Fruit fly (Drosophila melanogaster): Measurements from ENCODE around the gene CG13312.

CG13312 gene

DNA sequence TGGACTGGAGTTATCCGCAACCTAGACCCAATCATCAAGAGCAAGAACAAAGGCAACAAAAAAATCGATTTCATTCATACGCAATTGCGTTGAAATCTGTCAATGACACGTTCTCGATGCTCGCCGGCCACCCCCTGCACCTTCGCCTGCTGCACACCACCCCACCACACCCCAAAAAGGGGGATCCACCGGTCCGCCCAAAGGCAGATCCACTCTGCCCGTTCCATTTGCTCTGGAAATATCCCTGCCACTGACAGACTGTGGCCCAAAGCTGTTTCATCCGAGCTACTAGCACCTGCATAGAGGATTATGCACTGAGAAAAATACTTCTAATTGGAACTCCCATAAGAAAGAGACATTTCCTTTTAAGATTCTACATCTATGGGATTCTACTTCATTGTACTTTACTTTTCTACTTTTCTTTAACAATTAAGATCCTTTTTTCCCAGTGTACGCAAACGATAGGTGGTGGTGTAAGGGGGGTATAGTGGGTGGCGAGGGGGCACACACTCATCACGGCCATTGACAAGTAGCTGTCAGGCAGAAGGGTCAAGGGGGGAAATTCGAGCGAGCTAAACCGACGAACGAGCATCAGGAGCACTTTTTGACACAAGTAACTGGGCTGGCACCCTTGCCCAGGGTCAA, 16.8 kb upstream of the CG13312 start:
- TF ChIP-seq bowl (GFP tag; IDR thresholded peaks at IDR 0.05) (no peak), caup (GFP tag; optimal IDR thresholded peaks at IDR 0.05; ENCODE audit: severe bottlenecking) (peak; percentile 26), CG3163 (GFP tag; optimal IDR thresholded peaks at IDR 0.05) (no peak), Sin3A (optimal IDR thresholded peaks at IDR 0.05) (no peak), CG9817 (tag; optimal IDR thresholded peaks at IDR 0.05) (no peak), tgo (GFP tag; IDR thresholded peaks at IDR 0.05) (peak; percentile 53), CG15269 (tag; optimal IDR thresholded peaks at IDR 0.05) (peak; percentile 34), CG12219 (GFP tag; optimal IDR thresholded peaks at IDR 0.05) (peak; percentile 32), MBD-R2 (GFP tag; IDR thresholded peaks at IDR 0.05) (no peak), Dll (GFP tag; IDR thresholded peaks at IDR 0.05; ENCODE audit: partially characterized antibody) (no peak), da (GFP tag; optimal IDR thresholded peaks at IDR 0.05) (no peak), bigmax (GFP tag; optimal IDR thresholded peaks at IDR 0.05) (no peak), CG17612 (GFP tag; IDR thresholded peaks at IDR 0.05) (0 out of 2 replicates have a peak, but pooled peaks have one; percentile 27), PHDP (tag; optimal IDR thresholded peaks at IDR 0.05) (peak; percentile 51), cwo (GFP tag; optimal IDR thresholded peaks at IDR 0.05) (no peak), seq (GFP tag; IDR thresholded peaks at IDR 0.05) (0 out of 2 replicates have a peak, but pooled peaks have one; percentile 25), Lhr (GFP tag; optimal IDR thresholded peaks at IDR 0.05) (no peak), HLH54F (GFP tag; optimal IDR thresholded peaks at IDR 0.05) (no peak), CG8765 (GFP tag; IDR thresholded peaks at IDR 0.05) (peak; percentile 24; the same call in 1 of the 2 replicates), CG7745 (tag; optimal IDR thresholded peaks at IDR 0.05) (no peak), eyg (GFP tag; optimal IDR thresholded peaks at IDR 0.05) (no peak), Six4 (GFP tag; optimal IDR thresholded peaks at IDR 0.05) (peak; percentile 54), Hey (tag; optimal IDR thresholded peaks at IDR 0.05) (no peak), CG6854 (GFP tag; optimal IDR thresholded peaks at IDR 0.05) (no peak), fd64A (GFP tag; optimal IDR thresholded peaks at IDR 0.05) (peak; percentile 20), Abd-B (GFP tag; optimal IDR thresholded peaks at IDR 0.05) (no peak), Doc3 (GFP tag; IDR thresholded peaks at IDR 0.05; ENCODE audit: partially characterized antibody) (no peak), CG1233 (GFP tag; optimal IDR thresholded peaks at IDR 0.05) (no peak), lab (GFP tag; optimal IDR thresholded peaks at IDR 0.05) (peak; percentile 55), BtbVII (GFP tag; optimal IDR thresholded peaks at IDR 0.05) (no peak), CG1792 (GFP tag; optimal IDR thresholded peaks at IDR 0.05) (peak; percentile 30), CG8290 (GFP tag; optimal IDR thresholded peaks at IDR 0.05) (no peak), CG8290 (tag; optimal IDR thresholded peaks at IDR 0.05) (peak in 1 of 2 experiments; percentile 46), phol (tag; optimal IDR thresholded peaks at IDR 0.05) (peak; percentile 56), CG17361 (GFP tag; IDR thresholded peaks at IDR 0.05) (peak; percentile 68; the same call in 2 of the 3 replicates), CG9437 (GFP tag; optimal IDR thresholded peaks at IDR 0.05) (peak; percentile 17), CG7839 (tag; optimal IDR thresholded peaks at IDR 0.05) (peak; percentile 31), CG3407 (GFP tag; optimal IDR thresholded peaks at IDR 0.05) (peak; percentile 3), CG17186 (GFP tag; optimal IDR thresholded peaks at IDR 0.05) (no peak), NC2β (GFP tag; optimal IDR thresholded peaks at IDR 0.05) (peak; percentile 13), CG1529 (GFP tag; optimal IDR thresholded peaks at IDR 0.05) (peak; percentile 33), B-H1 (GFP tag; IDR thresholded peaks at IDR 0.05) (no peak; the same call in 1 of the 3 replicates), grau (tag; optimal IDR thresholded peaks at IDR 0.05) (peak; percentile 46), CG12155 (GFP tag; optimal IDR thresholded peaks at IDR 0.05) (peak; percentile 1), mirr (GFP tag; optimal IDR thresholded peaks at IDR 0.05) (no peak), oc (tag; optimal IDR thresholded peaks at IDR 0.05) (peak; percentile 15), CG13775 (GFP tag; optimal IDR thresholded peaks at IDR 0.05) (peak; percentile 46), Adf1 (GFP tag; IDR thresholded peaks at IDR 0.05) (no peak), CG2712 (tag; optimal IDR thresholded peaks at IDR 0.05) (peak; percentile 74), zf30C (GFP tag; optimal IDR thresholded peaks at IDR 0.05) (no peak)
